Fruit fly (Drosophila melanogaster) whole organism, wandering third instar larva: ENCODE measurements around the gene CG31207.

Source experiments
- Abd-B ChIP-seq: fragments of >200 bp; optimal IDR thresholded peaks from 2 replicates; lab custom pipeline; 2017; ENCODE audit warnings: missing biosample characterization, missing genetic modification characterization
- CG32264 ChIP-seq: fragments of 200-800 bp; sonication (Bioruptor generic); optimal IDR thresholded peaks from 2 replicates; lab custom pipeline; 2016; ENCODE audit warnings: missing biosample characterization, missing genetic modification characterization
- CG9705 ChIP-seq: fragments of 200-800 bp; sonication (Bioruptor generic); optimal IDR thresholded peaks from 2 replicates; lab custom pipeline; 2018; ENCODE audit warnings: missing biosample characterization, mild to moderate bottlenecking, missing genetic modification characterization
- Dfd ChIP-seq: fragments of >200 bp; optimal IDR thresholded peaks from 2 replicates; lab custom pipeline; 2017; ENCODE audit warnings: missing biosample characterization, missing genetic modification characterization
- Dif ChIP-seq: fragments of 200-275, 200-300 bp; sonication (Bioruptor generic); optimal IDR thresholded peaks from 2 replicates; lab custom pipeline; 2018; ENCODE audit warnings: missing biosample characterization, missing genetic modification characterization; ENCODE audit not compliant: partially characterized antibody
- HLH106 ChIP-seq: fragments of 200-800 bp; optimal IDR thresholded peaks from 3 replicates; lab custom pipeline; 2019; ENCODE audit warnings: missing biosample characterization, mild to moderate bottlenecking, missing genetic modification characterization, moderate library complexity
- Hnf4 ChIP-seq: fragments of 200-800 bp; sonication (Bioruptor generic); optimal IDR thresholded peaks from 2 replicates; lab custom pipeline; 2016; ENCODE audit warnings: missing biosample characterization, mild to moderate bottlenecking, missing genetic modification characterization
- Hr83 ChIP-seq: fragments of 200-300 bp; sonication (Bioruptor generic); optimal IDR thresholded peaks from 2 replicates; lab custom pipeline; 2016; ENCODE audit warnings: missing biosample characterization, mild to moderate bottlenecking, missing genetic modification characterization, moderate library complexity; ENCODE audit not compliant: poor library complexity, severe bottlenecking
- Jra ChIP-seq: sonication (Bioruptor generic); optimal IDR thresholded peaks from 2 replicates; lab custom pipeline; 2016; ENCODE audit warnings: missing biosample characterization, missing genetic modification characterization
- Mio ChIP-seq: sonication (Bioruptor generic); optimal IDR thresholded peaks from 2 replicates; lab custom pipeline; 2016; ENCODE audit warnings: missing biosample characterization, missing genetic modification characterization
- Myc ChIP-seq: fragments of >200 bp; optimal IDR thresholded peaks from 2 replicates; lab custom pipeline; 2017
- N ChIP-seq: fragments of >200 bp; optimal IDR thresholded peaks from 2 replicates; lab custom pipeline; 2018; ENCODE audit warnings: missing biosample characterization, missing external identifiers, missing genetic modification characterization
- OdsH ChIP-seq: fragments of 200-800 bp; sonication (Bioruptor generic); optimal IDR thresholded peaks from 2 replicates; lab custom pipeline; 2016; ENCODE audit warnings: missing biosample characterization, mild to moderate bottlenecking, missing genetic modification characterization
- Rel ChIP-seq, 2 experiments: fragments of 200-800 bp; sonication (Bioruptor generic) in 1 of 2; optimal IDR thresholded peaks; 2 replicates in 1 of 2; 3 replicates in 1 of 2; lab custom pipeline; 2016 to 2019; ENCODE audit warnings: mild to moderate bottlenecking in 2 of 2, missing biosample characterization in 2 of 2, missing genetic modification characterization in 2 of 2, moderate library complexity in 1 of 2
- Sp1 ChIP-seq: fragments of 200-800 bp; sonication (Bioruptor generic); optimal IDR thresholded peaks from 3 replicates; lab custom pipeline; 2019; ENCODE audit warnings: missing biosample characterization, mild to moderate bottlenecking, missing genetic modification characterization, moderate library complexity
- Vsx2 ChIP-seq: fragments of 200-300, 225-300 bp; sonication (Bioruptor generic); optimal IDR thresholded peaks from 2 replicates; lab custom pipeline; 2018; ENCODE audit warnings: missing biosample characterization, missing genetic modification characterization; ENCODE audit not compliant: partially characterized antibody
- br ChIP-seq: fragments of 200-800 bp; sonication (Bioruptor generic); optimal IDR thresholded peaks from 2 replicates; lab custom pipeline; 2016; ENCODE audit warnings: missing biosample characterization, missing genetic modification characterization
- brk ChIP-seq: fragments of 200-800 bp; sonication (Bioruptor generic); optimal IDR thresholded peaks from 2 replicates; lab custom pipeline; 2016; ENCODE audit warnings: missing biosample characterization, mild to moderate bottlenecking, missing genetic modification characterization
- dl ChIP-seq, 2 experiments: fragments of 175-275, 200-275 bp in 1 of 2; fragments of 200-275 bp in 1 of 2; sonication (Bioruptor generic); optimal IDR thresholded peaks; lab custom pipeline; 2018; ENCODE audit warnings: mild to moderate bottlenecking in 2 of 2, missing biosample characterization in 2 of 2, missing genetic modification characterization in 2 of 2, moderate library complexity in 2 of 2; ENCODE audit not compliant: partially characterized antibody in 2 of 2, insufficient read depth in 1 of 2
- dmrt93B ChIP-seq: fragments of 200-800 bp; sonication (Bioruptor generic); optimal IDR thresholded peaks from 2 replicates; lab custom pipeline; 2018; ENCODE audit warnings: missing biosample characterization, mild to moderate bottlenecking, missing genetic modification characterization
- dsf ChIP-seq: sonication (Bioruptor generic); optimal IDR thresholded peaks from 2 replicates; lab custom pipeline; 2016; ENCODE audit warnings: missing biosample characterization, missing genetic modification characterization, borderline replicate concordance
- ey ChIP-seq: fragments of 200-800 bp; sonication (Bioruptor generic); optimal IDR thresholded peaks from 2 replicates; lab custom pipeline; 2016; ENCODE audit warnings: missing biosample characterization, missing genetic modification characterization
- foxo ChIP-seq, 2 experiments: fragments of 200-800 bp; sonication (Bioruptor generic); optimal IDR thresholded peaks; 2 replicates in 1 of 2; 3 replicates in 1 of 2; lab custom pipeline; 2016 to 2017; ENCODE audit warnings: missing biosample characterization in 2 of 2, missing genetic modification characterization in 2 of 2
- fru ChIP-seq: fragments of 200-800 bp; sonication (Bioruptor generic); optimal IDR thresholded peaks from 3 replicates; lab custom pipeline; 2016; ENCODE audit warnings: missing biosample characterization, mild to moderate bottlenecking, missing genetic modification characterization
- h ChIP-seq: fragments of 200-800 bp; sonication (Bioruptor generic); optimal IDR thresholded peaks from 3 replicates; lab custom pipeline; 2016; ENCODE audit warnings: missing biosample characterization, mild to moderate bottlenecking, missing genetic modification characterization
- jim ChIP-seq: fragments of 175-275, 200-325 bp; sonication (Bioruptor generic); optimal IDR thresholded peaks from 2 replicates; lab custom pipeline; 2016; ENCODE audit warnings: missing biosample characterization, mild to moderate bottlenecking, missing genetic modification characterization
- lola ChIP-seq: fragments of >200 bp; optimal IDR thresholded peaks from 2 replicates; lab custom pipeline; 2017; ENCODE audit warnings: missing biosample characterization, missing genetic modification characterization
- pan ChIP-seq: fragments of >200 bp; optimal IDR thresholded peaks from 2 replicates; lab custom pipeline; 2017
- rgr ChIP-seq: fragments of 200-800 bp; sonication (Bioruptor generic); optimal IDR thresholded peaks from 3 replicates; lab custom pipeline; 2016; ENCODE audit warnings: missing biosample characterization, mild to moderate bottlenecking, missing genetic modification characterization
- sage ChIP-seq: fragments of 200-800 bp; sonication (Bioruptor generic); optimal IDR thresholded peaks from 2 replicates; lab custom pipeline; 2016; ENCODE audit warnings: missing biosample characterization, mild to moderate bottlenecking, missing genetic modification characterization
- sv ChIP-seq: fragments of 200-800 bp; sonication (Bioruptor generic); optimal IDR thresholded peaks from 3 replicates; lab custom pipeline; 2016; ENCODE audit warnings: missing biosample characterization, missing genetic modification characterization
- tai ChIP-seq: sonication (Bioruptor generic); optimal IDR thresholded peaks from 2 replicates; lab custom pipeline; 2016; ENCODE audit warnings: missing biosample characterization, missing genetic modification characterization
- usp ChIP-seq: fragments of >200 bp; optimal IDR thresholded peaks from 2 replicates; lab custom pipeline; 2017; ENCODE audit warnings: missing biosample characterization, missing genetic modification characterization

CG31207 gene

DNA sequence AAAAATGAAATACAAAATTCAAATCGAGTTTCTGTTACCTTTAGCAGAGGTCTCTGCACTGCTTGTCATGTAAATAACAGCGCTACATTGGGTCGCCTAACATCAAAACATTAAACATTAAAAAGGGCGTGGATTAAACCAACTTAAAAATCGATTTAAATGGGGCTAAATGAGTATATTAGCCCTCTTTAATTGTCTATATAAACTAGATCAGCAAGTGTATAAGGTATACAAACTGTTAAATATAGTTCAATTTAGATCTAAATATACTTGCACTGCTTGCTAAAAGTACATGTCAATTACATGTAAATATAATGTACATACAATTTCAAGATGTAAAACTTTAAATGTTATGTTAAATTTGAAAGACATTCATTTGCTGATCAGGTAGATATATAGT, 22.9 kb upstream of the CG31207 start:
- TF ChIP-seq Myc (lab: Kevin White, UChicago) (peak; percentile 17), Sp1 (GFP tag; lab: Kevin White, UChicago) (no peak)

DNA sequence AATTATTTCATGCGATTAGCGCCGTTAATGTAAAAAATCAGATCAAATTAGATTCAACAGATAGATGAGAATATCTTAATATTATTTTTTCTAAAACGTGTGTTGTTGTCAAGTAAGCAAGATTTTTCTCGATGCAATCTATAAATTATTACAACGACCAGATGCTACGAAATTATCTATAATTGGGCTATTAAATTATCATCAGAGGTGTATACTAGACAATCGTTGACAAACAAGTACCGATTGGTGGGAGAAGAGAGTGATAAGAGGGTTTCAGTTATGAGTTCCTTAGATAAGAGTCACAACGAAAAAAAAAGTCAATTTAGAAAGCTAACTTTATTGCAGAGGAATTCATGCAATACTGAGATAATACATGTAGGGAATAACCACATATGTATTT, 20.7 kb upstream of the CG31207 start:
- peak; percentile 34 for TF ChIP-seq br (GFP tag; lab: Kevin White, UChicago)
- no peak for TF ChIP-seq tai (GFP tag; lab: Kevin White, UChicago)

DNA sequence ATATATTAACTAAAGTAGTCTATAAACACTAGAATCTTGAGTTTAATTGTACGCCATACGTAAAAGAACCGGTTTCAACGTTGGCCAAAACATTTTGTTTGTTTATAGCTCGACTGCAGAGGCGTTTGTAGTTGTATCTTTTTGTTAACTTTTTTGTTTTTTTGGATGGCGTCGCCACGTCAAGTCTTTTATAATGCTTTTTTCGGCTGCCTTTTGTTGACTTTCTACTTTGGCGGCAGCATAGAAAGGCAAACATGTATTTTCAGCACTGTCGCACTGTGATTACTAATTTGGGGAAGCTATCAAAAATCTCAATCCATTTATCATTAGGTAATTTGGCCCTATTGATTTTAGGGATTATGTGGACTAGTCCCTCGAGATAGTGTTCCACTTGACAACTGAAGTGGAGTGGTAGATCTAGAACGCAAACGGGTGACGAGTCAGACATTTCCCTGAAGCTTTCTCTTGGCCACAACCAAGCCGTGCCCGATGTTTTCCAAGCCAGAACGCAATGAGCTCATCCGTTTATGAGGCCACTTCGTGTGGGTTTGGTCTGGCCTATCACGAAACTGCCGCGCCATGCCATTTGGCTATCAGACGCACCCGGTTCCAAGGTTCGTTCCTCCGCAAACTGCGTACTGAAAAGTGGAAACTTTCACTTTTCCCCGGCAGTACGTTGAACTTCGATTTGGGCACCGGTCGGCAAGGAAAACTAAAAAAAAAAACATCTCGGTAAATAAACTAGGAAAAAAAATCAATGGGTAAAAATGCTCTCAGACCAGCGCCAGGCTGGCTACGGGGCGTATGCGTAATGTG, 19.9 kb upstream of the CG31207 start:
- no peak for TF ChIP-seq lola (GFP tag; lab: Kevin White, UChicago)
- no peak for TF ChIP-seq CG9705
- TF ChIP-seq Hnf4 (GFP tag; lab: Kevin White, UChicago): no peak
- TF ChIP-seq ey (GFP tag; lab: Kevin White, UChicago): no peak
- no peak for TF ChIP-seq Dfd (GFP tag; lab: Kevin White, UChicago)
- TF ChIP-seq dl (GFP tag; optimal IDR thresholded peaks at IDR 0.05; lab: Kevin White, UChicago; ENCODE audit: insufficient read depth in 1 of 2, partially characterized antibody in 2 of 2): no peak
- TF ChIP-seq Hr83 (GFP tag; lab: Kevin White, UChicago): no peak
- TF ChIP-seq OdsH (GFP tag; lab: Kevin White, UChicago): no peak
- TF ChIP-seq Rel (GFP tag; optimal IDR thresholded peaks at IDR 0.05; lab: Kevin White, UChicago): no peak
- TF ChIP-seq Rel (tag; optimal IDR thresholded peaks at IDR 0.05; lab: Kevin White, UChicago): no peak
- no peak for TF ChIP-seq N (GFP tag; lab: Kevin White, UChicago)
- TF ChIP-seq Abd-B (GFP tag; lab: Kevin White, UChicago): no peak
- TF ChIP-seq dmrt93B (GFP tag; lab: Kevin White, UChicago): no peak

DNA sequence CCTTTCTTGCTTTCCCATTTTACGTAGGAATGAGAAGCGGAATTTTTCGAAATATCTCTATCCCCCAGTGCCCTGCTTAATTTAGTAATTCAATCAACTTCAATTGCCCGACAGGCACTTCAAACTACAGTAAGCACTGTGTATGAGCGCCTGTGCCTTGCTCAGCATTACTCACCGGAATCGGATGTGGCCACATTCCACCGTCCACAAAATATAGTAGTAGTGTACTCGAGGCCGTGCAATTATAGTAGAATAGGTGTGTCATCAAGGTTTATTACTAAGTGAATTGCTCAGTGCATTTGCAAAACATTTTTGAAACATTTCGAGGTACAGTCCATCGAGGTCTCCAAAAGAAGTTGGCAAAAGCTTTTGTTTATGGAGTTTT, 18.9 kb upstream of the CG31207 start:
- TF ChIP-seq Dfd (GFP tag; lab: Kevin White, UChicago) (no peak), dsf (no peak), pan (lab: Kevin White, UChicago) (no peak), Jra (GFP tag; lab: Kevin White, UChicago) (no peak), dmrt93B (GFP tag; lab: Kevin White, UChicago) (no peak), br (GFP tag; lab: Kevin White, UChicago) (no peak), sv (no peak), jim (no peak), Myc (lab: Kevin White, UChicago) (no peak), sage (GFP tag; lab: Kevin White, UChicago) (no peak), Sp1 (GFP tag; lab: Kevin White, UChicago) (no peak), Vsx2 (GFP tag; lab: Kevin White, UChicago) (no peak)

DNA sequence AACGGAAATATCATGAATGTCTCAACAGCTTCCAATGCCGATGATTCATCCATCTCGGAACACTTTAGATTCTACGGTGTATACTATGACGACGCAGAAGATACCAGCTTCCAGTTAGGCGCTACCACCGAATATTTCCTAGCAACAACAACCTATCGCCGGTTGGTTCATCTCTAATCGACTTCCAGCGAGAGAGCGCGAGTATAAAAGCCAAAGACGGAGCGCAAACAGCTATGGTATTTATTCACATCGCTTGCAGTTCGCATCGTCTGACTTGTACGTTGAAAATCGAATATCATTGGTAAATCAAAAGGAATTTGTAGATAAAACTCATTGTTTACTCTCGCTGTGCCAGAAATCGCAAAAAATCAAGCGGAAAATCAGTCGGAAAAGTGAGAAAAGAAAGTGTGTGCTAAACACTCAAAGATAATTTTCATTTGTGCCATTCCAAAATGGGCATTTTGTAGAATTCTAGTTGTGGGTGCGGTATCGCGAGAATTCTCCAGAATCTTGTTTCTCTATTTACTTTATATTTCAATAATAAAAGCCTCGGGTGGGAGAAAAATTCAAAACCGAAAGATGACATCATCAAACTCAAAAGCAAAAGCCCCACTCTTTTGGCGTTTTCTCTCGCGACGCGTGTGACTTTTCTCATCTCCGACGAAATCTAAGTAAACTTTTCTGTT, 18.3 kb upstream of the CG31207 start, which contains the start of gene AnxB9:
Gene AnxB9, plus strand, starts transcription at position 232 of the 686 bp plus-strand sequence.
- TF ChIP-seq CG9705 (no peak), Jra (GFP tag; lab: Kevin White, UChicago) (peak; percentile 66), jim (no peak), h (GFP tag; lab: Kevin White, UChicago) (peak; percentile 55), CG32264 (GFP tag; lab: Kevin White, UChicago) (peak; percentile 28), usp (GFP tag; lab: Kevin White, UChicago) (no peak), tai (GFP tag; lab: Kevin White, UChicago) (no peak), HLH106 (tag; lab: Kevin White, UChicago) (peak; percentile 3), sage (GFP tag; lab: Kevin White, UChicago) (no peak), N (GFP tag; lab: Kevin White, UChicago) (no peak), Sp1 (GFP tag; lab: Kevin White, UChicago) (peak; percentile 64), dmrt93B (GFP tag; lab: Kevin White, UChicago) (no peak), Hnf4 (GFP tag; lab: Kevin White, UChicago) (peak; percentile 39), Dif (GFP tag; lab: Kevin White, UChicago) (peak; percentile 72), ey (GFP tag; lab: Kevin White, UChicago) (no peak), Mio (GFP tag; lab: Kevin White, UChicago) (no peak), dl (GFP tag; optimal IDR thresholded peaks at IDR 0.05; lab: Kevin White, UChicago; ENCODE audit: insufficient read depth in 1 of 2, partially characterized antibody in 2 of 2) (no peak), fru (peak; percentile 47), sv (peak; percentile 3), foxo (GFP tag; optimal IDR thresholded peaks at IDR 0.05; lab: Kevin White, UChicago) (peak in 1 of 2 experiments; percentile 36), br (GFP tag; lab: Kevin White, UChicago) (peak; percentile 52), OdsH (GFP tag; lab: Kevin White, UChicago) (peak; percentile 47), Hr83 (GFP tag; lab: Kevin White, UChicago) (peak; percentile 91), brk (GFP tag; lab: Kevin White, UChicago) (no peak), rgr (GFP tag; lab: Kevin White, UChicago) (peak; percentile 79), Rel (GFP tag; optimal IDR thresholded peaks at IDR 0.05; lab: Kevin White, UChicago) (no peak), Rel (tag; optimal IDR thresholded peaks at IDR 0.05; lab: Kevin White, UChicago) (peak; percentile 44)
- TF ChIP-seq, all 38 proteins: peak for 15
